Fruit fly (Drosophila melanogaster) whole organism, embryonic: ENCODE data around the gene p38b.

Source experiments
- CG17829 ChIP-seq: fragments of 200-800 bp; optimal IDR thresholded peaks from 2 replicates; lab custom pipeline; 2019; ENCODE audit warnings: missing biosample characterization, mild to moderate bottlenecking, missing genetic modification characterization, moderate library complexity
- CG31365 ChIP-seq: fragments of 200-800 bp; sonication (Bioruptor generic); optimal IDR thresholded peaks from 2 replicates; lab custom pipeline; 2018; ENCODE audit warnings: missing biosample characterization, mild to moderate bottlenecking, missing genetic modification characterization
- Gug ChIP-seq: fragments of 200-800 bp; sonication (Bioruptor generic); IDR thresholded peaks from 4 replicates; pipeline ENCODE4 v1.3.6; 2022; ENCODE audit warnings: missing biosample characterization, missing genetic modification characterization
- Meics ChIP-seq: fragments of 200-800 bp; sonication (Bioruptor generic); optimal IDR thresholded peaks from 2 replicates; lab custom pipeline; 2017; ENCODE audit warnings: missing biosample characterization, mild to moderate bottlenecking, missing genetic modification characterization
- ac ChIP-seq: fragments of 200-800 bp; sonication (Bioruptor generic); optimal IDR thresholded peaks from 3 replicates; lab custom pipeline; 2017; ENCODE audit warnings: missing biosample characterization, mild to moderate bottlenecking, missing genetic modification characterization
- ash1 ChIP-seq: fragments of 200-800 bp; sonication (Bioruptor generic); optimal IDR thresholded peaks from 2 replicates; lab custom pipeline; 2018; ENCODE audit warnings: missing biosample characterization, mild to moderate bottlenecking, missing genetic modification characterization
- wdn ChIP-seq: fragments of 200-800 bp; sonication (Bioruptor generic); IDR thresholded peaks from 2 replicates; pipeline ENCODE4 v1.3.6; 2022; ENCODE audit warnings: missing biosample characterization, missing genetic modification characterization

DNA sequence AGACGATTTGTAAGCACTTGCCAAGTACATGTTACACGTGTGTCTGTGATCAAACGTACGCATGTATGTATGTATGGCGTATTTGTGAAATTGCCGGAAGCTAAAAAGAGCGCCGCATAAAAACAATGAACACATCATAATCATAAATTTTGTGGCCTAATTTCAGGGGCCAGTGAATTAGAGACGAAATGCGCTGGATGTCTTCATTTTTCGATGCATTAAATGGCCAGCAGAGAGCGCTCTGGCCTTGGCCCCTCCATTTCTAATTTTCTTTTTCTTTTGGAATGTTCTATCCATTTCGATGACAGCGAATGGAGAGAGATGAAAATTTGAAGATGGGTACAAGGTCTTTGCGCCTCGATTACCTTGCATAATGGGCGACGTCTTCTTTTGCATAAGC, 48.2 kb upstream of the p38b start:
- TF ChIP-seq ac (GFP tag; lab: Kevin White, UChicago) (no peak), CG17829 (tag; lab: Kevin White, UChicago) (no peak), Meics (no peak), ash1 (GFP tag; lab: Kevin White, UChicago) (no peak), Gug (no peak), wdn (GFP tag; lab: Robert Waterston, UW) (no peak), CG31365 (tag; lab: Kevin White, UChicago) (no peak)
